Worm (Caenorhabditis elegans) whole organism, L2 larva: ENCODE measurements around the gene srv-26.

Experiments used
- C34F6.9 ChIP-seq: fragments of 150-350 bp; optimal IDR thresholded peaks from 2 replicates; lab custom pipeline; 2014; ENCODE audit warnings: missing biosample characterization, missing genetic modification characterization
- F13H6.1 ChIP-seq: sonication (generic microtip); optimal IDR thresholded peaks from 2 replicates; lab custom pipeline; 2016; ENCODE audit warnings: missing genetic modification characterization, missing compliant biosample characterization
- R02D3.7 ChIP-seq: fragments of 150-350 bp; optimal IDR thresholded peaks from 2 replicates; lab custom pipeline; 2014; ENCODE audit warnings: missing biosample characterization, missing genetic modification characterization
- Y55F3AM.14 ChIP-seq: fragments of 200-800 bp; sonication (Bioruptor generic); optimal IDR thresholded peaks from 2 replicates; lab custom pipeline; 2018; ENCODE audit warnings: mild to moderate bottlenecking, missing genetic modification characterization, missing compliant biosample characterization
- alr-1 ChIP-seq: fragments of 150-350 bp; optimal IDR thresholded peaks from 2 replicates; lab custom pipeline; 2014; ENCODE audit warnings: missing biosample characterization, missing genetic modification characterization
- ama-1 ChIP-seq: fragments of 150-350 bp; optimal IDR thresholded peaks from 2 replicates; lab custom pipeline; 2018; ENCODE audit warnings: inconsistent platforms
- blmp-1 ChIP-seq: sonication (generic microtip); optimal IDR thresholded peaks from 2 replicates; lab custom pipeline; 2017; ENCODE audit warnings: missing genetic modification characterization, mild to moderate bottlenecking, missing compliant biosample characterization, antibody characterized with exemption, moderate library complexity; ENCODE audit not compliant: insufficient read depth
- ceh-82 ChIP-seq: fragments of 150-350 bp; optimal IDR thresholded peaks from 2 replicates; lab custom pipeline; 2014; ENCODE audit warnings: missing biosample characterization, missing genetic modification characterization
- egl-27 ChIP-seq: sonication (generic microtip); optimal IDR thresholded peaks from 3 replicates; lab custom pipeline; 2017; ENCODE audit warnings: missing biosample characterization, missing genetic modification reagents, missing genetic modification characterization
- elt-3 ChIP-seq: sonication (generic microtip); optimal IDR thresholded peaks from 2 replicates; lab custom pipeline; 2017; ENCODE audit warnings: missing biosample characterization, missing genetic modification characterization
- gmeb-1 ChIP-seq: fragments of 150-350 bp; optimal IDR thresholded peaks from 2 replicates; lab custom pipeline; 2014; ENCODE audit warnings: missing biosample characterization, missing genetic modification characterization
- lin-39 ChIP-seq: fragments of 150-350 bp; optimal IDR thresholded peaks from 2 replicates; lab custom pipeline; 2014; ENCODE audit warnings: missing biosample characterization, missing genetic modification reagents, missing genetic modification characterization
- mab-5 ChIP-seq: fragments of 150-350 bp; optimal IDR thresholded peaks from 2 replicates; lab custom pipeline; 2014; ENCODE audit warnings: missing biosample characterization, missing genetic modification characterization
- mbf-1 ChIP-seq: sonication (generic microtip); optimal IDR thresholded peaks from 2 replicates; lab custom pipeline; 2017; ENCODE audit warnings: missing biosample characterization, missing genetic modification characterization
- nhr-129 ChIP-seq: fragments of 150-350 bp; optimal IDR thresholded peaks from 2 replicates; lab custom pipeline; 2014; ENCODE audit warnings: missing biosample characterization, missing genetic modification characterization
- nhr-21 ChIP-seq: fragments of 150-350 bp; optimal IDR thresholded peaks from 2 replicates; lab custom pipeline; 2014; ENCODE audit warnings: missing biosample characterization, missing genetic modification characterization
- nhr-23 ChIP-seq: fragments of 150-350 bp; optimal IDR thresholded peaks from 2 replicates; lab custom pipeline; 2014; ENCODE audit warnings: missing biosample characterization, missing genetic modification reagents, missing genetic modification characterization
- nhr-237 ChIP-seq: fragments of 150-350 bp; optimal IDR thresholded peaks from 2 replicates; lab custom pipeline; 2014; ENCODE audit warnings: missing biosample characterization, missing genetic modification characterization
- nhr-25 ChIP-seq: fragments of 150-350 bp; sonication (generic microtip); optimal IDR thresholded peaks from 3 replicates; lab custom pipeline; 2014; ENCODE audit warnings: missing biosample characterization, missing genetic modification characterization
- nhr-6 ChIP-seq: fragments of 150-350 bp; optimal IDR thresholded peaks from 2 replicates; lab custom pipeline; 2014; ENCODE audit warnings: missing biosample characterization, missing genetic modification characterization
- peb-1 ChIP-seq: fragments of 150-350 bp; optimal IDR thresholded peaks from 2 replicates; lab custom pipeline; 2014; ENCODE audit warnings: missing biosample characterization, missing genetic modification characterization
- sma-3 ChIP-seq: sonication (generic microtip); optimal IDR thresholded peaks from 2 replicates; lab custom pipeline; 2016; ENCODE audit warnings: missing genetic modification reagents, missing genetic modification characterization, missing compliant biosample characterization
- snpc-4 ChIP-seq: fragments of 150-350 bp; optimal IDR thresholded peaks from 2 replicates; lab custom pipeline; 2014; ENCODE audit warnings: missing biosample characterization, missing genetic modification characterization
- unc-39 ChIP-seq: fragments of 150-350 bp; optimal IDR thresholded peaks from 2 replicates; lab custom pipeline; 2014; ENCODE audit warnings: missing biosample characterization, missing genetic modification characterization
- unc-62 ChIP-seq: fragments of 150-350 bp; optimal IDR thresholded peaks from 2 replicates; lab custom pipeline; 2014; ENCODE audit warnings: missing biosample characterization, missing genetic modification reagents, missing genetic modification characterization
- zag-1 ChIP-seq: fragments of 150-350 bp; optimal IDR thresholded peaks from 2 replicates; lab custom pipeline; 2014; ENCODE audit warnings: missing biosample characterization, missing genetic modification characterization
- ztf-1 ChIP-seq: fragments of 200-800 bp; sonication (Bioruptor generic); conservative IDR thresholded peaks from 2 replicates; pipeline ENCODE4 v1.3.6; 2022; ENCODE audit warnings: missing genetic modification characterization, missing compliant biosample characterization
- ztf-11 ChIP-seq: sonication (generic microtip); optimal IDR thresholded peaks from 2 replicates; lab custom pipeline; 2017; ENCODE audit warnings: missing biosample characterization, missing genetic modification characterization
- ztf-4 ChIP-seq: fragments of 150-350 bp; optimal IDR thresholded peaks from 2 replicates; lab custom pipeline; 2014; ENCODE audit warnings: missing biosample characterization, missing genetic modification characterization

The srv-26 gene

ce11 chrIV:6271923-6272322, 29.7 kb downstream of the srv-26 start, which contains the start of gene srv-31:
srv-31 (minus strand) TSS chrIV:6272023.
- TF ChIP-seq egl-27 (tag; lab: Kevin White, UChicago) (no peak), gmeb-1 (tag; lab: Kevin White, UChicago) (no peak), F13H6.1 (tag; lab: Kevin White, UChicago) (no peak)

- TF ChIP-seq peb-1 (tag; lab: Kevin White, UChicago), result no peak
- TF ChIP-seq unc-39 (tag; lab: Kevin White, UChicago), result no peak
- TF ChIP-seq ceh-82, result no peak
- no peak for TF ChIP-seq mbf-1 (tag; lab: Kevin White, UChicago)
- TF ChIP-seq ztf-11 (tag; lab: Kevin White, UChicago), result no peak
- no peak for TF ChIP-seq nhr-129 (tag; lab: Kevin White, UChicago)
- no peak for TF ChIP-seq nhr-6 (tag; lab: Kevin White, UChicago)
Measured at ce11 chrIV:6269346-6269745, 32.3 kb downstream of the srv-26 start, which contains the start of gene srv-30. srv-30 (minus strand) TSS chrIV:6269446.

- TF ChIP-seq nhr-25 (tag; lab: Kevin White, UChicago) (no peak), snpc-4 (tag; lab: Kevin White, UChicago) (no peak), R02D3.7 (tag; lab: Kevin White, UChicago) (no peak), C34F6.9 (no peak), lin-39 (tag; lab: Kevin White, UChicago) (no peak), elt-3 (tag; lab: Kevin White, UChicago) (no peak), Y55F3AM.14 (GFP tag; lab: Kevin White, UChicago) (no peak), peb-1 (tag; lab: Kevin White, UChicago) (no peak), blmp-1 (no peak), alr-1 (tag; lab: Kevin White, UChicago) (no peak)
Measured at ce11 chrIV:6266499-6266898, 35.2 kb downstream of the srv-26 start, which contains the start of gene srv-29. srv-29 (minus strand) TSS chrIV:6266599.

DNA sequence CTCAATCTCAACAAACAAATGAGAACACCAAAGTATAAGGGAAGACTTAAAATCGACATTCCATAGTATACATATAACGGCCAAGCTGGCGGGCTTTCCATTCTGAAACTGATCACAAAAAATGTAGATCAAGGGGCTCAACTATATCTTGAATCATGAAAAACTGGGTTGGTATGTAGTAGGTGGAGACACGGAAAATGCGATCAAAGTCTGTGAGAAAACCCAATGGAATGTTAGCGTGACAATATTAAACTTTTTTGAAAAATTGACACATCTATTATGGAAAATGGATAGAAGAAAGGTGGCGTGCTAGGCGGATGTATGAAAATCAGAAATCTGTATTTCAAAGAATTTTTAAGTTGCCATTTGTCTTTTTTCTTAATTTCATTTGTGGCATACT, 38.4 kb downstream of the srv-26 start, which contains the start of gene srv-28:
TSS of gene srv-28 (minus strand) at position 101 of the 400 bp plus-strand sequence.
- TF ChIP-seq nhr-129 (tag; lab: Kevin White, UChicago) (no peak), ztf-1 (GFP tag; lab: Robert Waterston, UW) (no peak), mbf-1 (tag; lab: Kevin White, UChicago) (no peak), alr-1 (tag; lab: Kevin White, UChicago) (no peak), F13H6.1 (tag; lab: Kevin White, UChicago) (no peak), egl-27 (tag; lab: Kevin White, UChicago) (no peak), R02D3.7 (tag; lab: Kevin White, UChicago) (no peak), ztf-4 (tag; lab: Kevin White, UChicago) (no peak), sma-3 (GFP tag; lab: Kevin White, UChicago) (no peak), C34F6.9 (no peak), ztf-11 (tag; lab: Kevin White, UChicago) (no peak), zag-1 (tag; lab: Kevin White, UChicago) (no peak), nhr-23 (tag; lab: Kevin White, UChicago) (no peak), ama-1 (lab: Kevin White, UChicago) (no peak), ceh-82 (no peak)

DNA sequence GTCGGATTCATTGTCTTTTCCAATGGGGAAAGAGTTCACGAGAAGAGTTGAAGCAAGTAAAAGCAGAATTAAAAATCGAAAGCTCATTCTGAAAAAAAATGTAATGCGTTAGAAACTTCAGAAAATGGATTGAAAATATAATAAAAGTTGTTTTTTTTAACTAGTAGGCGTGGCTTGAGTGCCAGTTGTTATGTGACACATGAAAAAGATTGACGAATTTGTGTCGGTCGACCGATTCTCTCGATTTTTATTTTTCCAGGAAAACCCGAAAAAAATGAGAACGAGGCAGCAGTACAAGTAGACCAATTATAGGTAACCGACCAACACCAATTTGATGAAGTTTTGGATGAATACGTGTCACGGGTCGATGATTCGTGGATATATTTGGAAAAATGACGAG, 41.9 kb downstream of the srv-26 start, which contains the start of gene nlp-16:
TSS of gene nlp-16 (minus strand) at position 101 of the 400 bp plus-strand sequence.
- TF ChIP-seq nhr-237 (tag; lab: Kevin White, UChicago) (no peak), unc-62 (no peak), blmp-1 (no peak), nhr-21 (tag; lab: Kevin White, UChicago) (no peak)

- TF ChIP-seq ceh-82, result no peak
- no peak for TF ChIP-seq unc-39 (tag; lab: Kevin White, UChicago)
- no peak for TF ChIP-seq alr-1 (tag; lab: Kevin White, UChicago)
- TF ChIP-seq mab-5 (tag; lab: Kevin White, UChicago), result no peak
- no peak for TF ChIP-seq nhr-25 (tag; lab: Kevin White, UChicago)
- TF ChIP-seq ztf-11 (tag; lab: Kevin White, UChicago), result no peak
- TF ChIP-seq C34F6.9, result no peak
- TF ChIP-seq elt-3 (tag; lab: Kevin White, UChicago), result no peak
- no peak for TF ChIP-seq nhr-21 (tag; lab: Kevin White, UChicago)
- no peak for TF ChIP-seq ama-1 (lab: Kevin White, UChicago)
- TF ChIP-seq nhr-129 (tag; lab: Kevin White, UChicago), result no peak
- TF ChIP-seq snpc-4 (tag; lab: Kevin White, UChicago), result no peak
Measured at ce11 chrIV:6258967-6259366, 42.7 kb downstream of the srv-26 start.
